Fruit fly (Drosophila melanogaster) whole organism, embryonic: ENCODE data around the gene CG42784.

Experiments used
- CG10209 ChIP-seq: fragments of 200-800 bp; sonication (Bioruptor generic); optimal IDR thresholded peaks from 3 replicates; lab custom pipeline; 2017; ENCODE audit warnings: missing biosample characterization, mild to moderate bottlenecking, missing genetic modification characterization, missing genetic modification reagents
- CG10366 ChIP-seq: fragments of 200-800 bp; sonication (Bioruptor generic); IDR thresholded peaks from 2 replicates; pipeline ENCODE4 v1.3.6; 2022; ENCODE audit warnings: missing biosample characterization, missing genetic modification characterization
- CG12071 ChIP-seq: fragments of 200-800 bp; sonication (Bioruptor generic); optimal IDR thresholded peaks from 3 replicates; lab custom pipeline; 2018; ENCODE audit warnings: missing biosample characterization, mild to moderate bottlenecking, missing genetic modification characterization
- CG12659 ChIP-seq: fragments of 200-800 bp; sonication (Bioruptor generic); optimal IDR thresholded peaks from 3 replicates; lab custom pipeline; 2017; ENCODE audit warnings: mild to moderate bottlenecking, missing biosample characterization, missing genetic modification reagents, missing genetic modification characterization
- CG13296 ChIP-seq: fragments of 200-800 bp; sonication (Bioruptor generic); optimal IDR thresholded peaks from 3 replicates; lab custom pipeline; 2018; ENCODE audit warnings: missing biosample characterization, mild to moderate bottlenecking, missing genetic modification characterization
- CG14710 ChIP-seq: fragments of 200-800 bp; sonication (Bioruptor generic); optimal IDR thresholded peaks from 3 replicates; lab custom pipeline; 2019; ENCODE audit warnings: missing biosample characterization, mild to moderate bottlenecking, missing genetic modification characterization, moderate library complexity
- CG15269 ChIP-seq: fragments of 200-800 bp; sonication (Bioruptor generic); optimal IDR thresholded peaks from 2 replicates; lab custom pipeline; 2018; ENCODE audit warnings: missing biosample characterization, mild to moderate bottlenecking, missing genetic modification characterization, moderate library complexity
- CG1603 ChIP-seq: fragments of 200-800 bp; sonication (Bioruptor generic); optimal IDR thresholded peaks from 2 replicates; lab custom pipeline; 2019; ENCODE audit warnings: missing biosample characterization, mild to moderate bottlenecking, missing genetic modification characterization, moderate library complexity
- CG2678 ChIP-seq: fragments of 200-800 bp; sonication (Bioruptor generic); optimal IDR thresholded peaks from 3 replicates; lab custom pipeline; 2019; ENCODE audit warnings: missing biosample characterization, mild to moderate bottlenecking, missing genetic modification characterization, moderate library complexity
- CG3281 ChIP-seq: fragments of 200-800 bp; sonication (Bioruptor generic); optimal IDR thresholded peaks from 3 replicates; lab custom pipeline; 2017; ENCODE audit warnings: missing biosample characterization, mild to moderate bottlenecking, missing genetic modification characterization
- CG34376 ChIP-seq: fragments of 200-800 bp; sonication (Bioruptor generic); optimal IDR thresholded peaks from 2 replicates; lab custom pipeline; 2018; ENCODE audit warnings: missing biosample characterization, mild to moderate bottlenecking, missing genetic modification characterization
- CG3838 ChIP-seq: fragments of 200-800 bp; sonication (Bioruptor generic); optimal IDR thresholded peaks from 3 replicates; lab custom pipeline; 2016; ENCODE audit warnings: missing biosample characterization, missing genetic modification characterization
- CG3995 ChIP-seq: fragments of 200-800 bp; sonication (Bioruptor generic); optimal IDR thresholded peaks from 3 replicates; lab custom pipeline; 2016; ENCODE audit warnings: missing biosample characterization, missing genetic modification characterization
- CG4404 ChIP-seq: fragments of 200-800 bp; sonication (Bioruptor generic); IDR thresholded peaks from 2 replicates; pipeline ENCODE4 v1.3.6; 2022; ENCODE audit warnings: missing biosample characterization, missing genetic modification characterization
- CG4707 ChIP-seq: fragments of 200-800 bp; sonication (Bioruptor generic); optimal IDR thresholded peaks from 2 replicates; lab custom pipeline; 2018; ENCODE audit warnings: missing biosample characterization, mild to moderate bottlenecking, missing genetic modification characterization, moderate library complexity
- CG7987 ChIP-seq: fragments of 200-800 bp; sonication (Bioruptor generic); optimal IDR thresholded peaks from 2 replicates; lab custom pipeline; 2018; ENCODE audit warnings: missing biosample characterization, mild to moderate bottlenecking, missing genetic modification characterization, moderate library complexity
- CG9932 ChIP-seq: fragments of 200-800 bp; sonication (Bioruptor generic); IDR thresholded peaks from 2 replicates; pipeline ENCODE4 v1.3.6; 2022; ENCODE audit warnings: missing biosample characterization, missing genetic modification characterization
- Chrac-16 ChIP-seq: fragments of 200-800 bp; sonication (Bioruptor generic); optimal IDR thresholded peaks from 3 replicates; lab custom pipeline; 2016; ENCODE audit warnings: missing biosample characterization, missing genetic modification characterization
- E2f1 ChIP-seq: fragments of 200-800 bp; sonication (Bioruptor generic); IDR thresholded peaks from 2 replicates; pipeline ENCODE4 v1.3.6; 2022; ENCODE audit warnings: missing biosample characterization, missing genetic modification characterization
- Eip74EF ChIP-seq, 2 experiments: fragments of 200-800 bp in 1 of 2; fragments of >200 bp in 1 of 2; sonication (Bioruptor generic) in 1 of 2; optimal IDR thresholded peaks; 2 replicates each; lab custom pipeline; 2017 to 2019; ENCODE audit warnings: missing biosample characterization in 2 of 2, missing genetic modification characterization in 2 of 2, mild to moderate bottlenecking in 1 of 2, moderate library complexity in 1 of 2
- Hand ChIP-seq: fragments of 200-800 bp; sonication (Bioruptor generic); optimal IDR thresholded peaks from 2 replicates; lab custom pipeline; 2017; ENCODE audit warnings: mild to moderate bottlenecking, missing biosample characterization, missing genetic modification reagents, missing genetic modification characterization
- NK7.1 ChIP-seq: fragments of 200-800 bp; sonication (Bioruptor generic); optimal IDR thresholded peaks from 3 replicates; lab custom pipeline; 2016; ENCODE audit warnings: missing biosample characterization, missing genetic modification characterization
- Nf-YB ChIP-seq: fragments of 200-800 bp; sonication (Bioruptor generic); optimal IDR thresholded peaks from 3 replicates; lab custom pipeline; 2019; ENCODE audit warnings: missing biosample characterization, mild to moderate bottlenecking, missing genetic modification characterization, moderate library complexity
- ato ChIP-seq: fragments of 200-800 bp; sonication (Bioruptor generic); IDR thresholded peaks from 2 replicates; pipeline ENCODE4 v1.3.6; 2022; ENCODE audit warnings: missing biosample characterization, missing genetic modification characterization; ENCODE audit not compliant: partially characterized antibody
- bab2 ChIP-seq: fragments of 200-800 bp; sonication (Bioruptor generic); optimal IDR thresholded peaks from 2 replicates; lab custom pipeline; 2016; ENCODE audit warnings: missing biosample characterization, missing genetic modification characterization
- bigmax ChIP-seq: fragments of 200-800 bp; sonication (Bioruptor generic); optimal IDR thresholded peaks from 2 replicates; lab custom pipeline; 2018; ENCODE audit warnings: missing biosample characterization, mild to moderate bottlenecking, missing genetic modification characterization
- danr ChIP-seq: fragments of 200-800 bp; sonication (Bioruptor generic); IDR thresholded peaks from 2 replicates; pipeline ENCODE4 v1.3.6; 2022; ENCODE audit warnings: missing biosample characterization, missing genetic modification characterization
- eyg ChIP-seq: fragments of 200-800 bp; sonication (Bioruptor generic); optimal IDR thresholded peaks from 3 replicates; lab custom pipeline; 2016; ENCODE audit warnings: missing biosample characterization, missing genetic modification characterization
- ftz-f1 ChIP-seq: fragments of 200-800 bp; sonication (Bioruptor generic); optimal IDR thresholded peaks from 2 replicates; lab custom pipeline; 2016; ENCODE audit warnings: missing biosample characterization, missing genetic modification characterization
- gcm ChIP-seq: fragments of 200-800 bp; sonication (Bioruptor generic); optimal IDR thresholded peaks from 2 replicates; lab custom pipeline; 2019; ENCODE audit warnings: missing biosample characterization, mild to moderate bottlenecking, missing genetic modification characterization, moderate library complexity
- gem ChIP-seq: fragments of 200-800 bp; sonication (Bioruptor generic); optimal IDR thresholded peaks from 2 replicates; lab custom pipeline; 2019; ENCODE audit warnings: missing biosample characterization, mild to moderate bottlenecking, missing genetic modification characterization, moderate library complexity
- hth ChIP-seq: fragments of >200 bp; optimal IDR thresholded peaks from 2 replicates; lab custom pipeline; 2017; ENCODE audit warnings: inconsistent platforms
- lilli ChIP-seq: fragments of 200-800 bp; sonication (Bioruptor generic); optimal IDR thresholded peaks from 3 replicates; lab custom pipeline; 2016; ENCODE audit warnings: missing biosample characterization, missing genetic modification characterization
- oc ChIP-seq: fragments of 200-800 bp; sonication (Bioruptor generic); optimal IDR thresholded peaks from 2 replicates; lab custom pipeline; 2018; ENCODE audit warnings: missing biosample characterization, mild to moderate bottlenecking, missing genetic modification characterization, moderate library complexity
- otp ChIP-seq: fragments of 200-800 bp; sonication (Bioruptor generic); IDR thresholded peaks from 3 replicates; pipeline ENCODE4, ENCODE4 v1.3.6; 2022; ENCODE audit warnings: missing biosample characterization, missing genetic modification characterization
- peb ChIP-seq: fragments of 200-800 bp; sonication (Bioruptor generic); IDR thresholded peaks from 2 replicates; pipeline ENCODE4 v1.3.6; 2022; ENCODE audit warnings: missing biosample characterization, missing genetic modification characterization
- phol ChIP-seq: fragments of 200-800 bp; sonication (Bioruptor generic); optimal IDR thresholded peaks from 3 replicates; lab custom pipeline; 2018; ENCODE audit warnings: missing biosample characterization, mild to moderate bottlenecking, missing genetic modification characterization, moderate library complexity
- rib ChIP-seq: fragments of 200-800 bp; sonication (Bioruptor generic); IDR thresholded peaks from 2 replicates; pipeline ENCODE4 v1.3.6; 2022; ENCODE audit warnings: missing biosample characterization, missing genetic modification characterization
- shn ChIP-seq: fragments of 200-800 bp; sonication (Bioruptor generic); optimal IDR thresholded peaks from 3 replicates; lab custom pipeline; 2016; ENCODE audit warnings: missing biosample characterization, missing genetic modification characterization
- sob ChIP-seq: fragments of 200-800 bp; sonication (Bioruptor generic); IDR thresholded peaks from 2 replicates; pipeline ENCODE4 v1.3.6; 2022; ENCODE audit warnings: missing biosample characterization, missing genetic modification characterization
- tgo ChIP-seq: fragments of 200-800 bp; sonication (Bioruptor generic); IDR thresholded peaks from 3 replicates; pipeline ENCODE4 v1.3.6; 2022; ENCODE audit warnings: missing biosample characterization, missing genetic modification characterization
- zf30C ChIP-seq: fragments of 200-800 bp; sonication (Bioruptor generic); optimal IDR thresholded peaks from 3 replicates; lab custom pipeline; 2018; ENCODE audit warnings: missing biosample characterization, mild to moderate bottlenecking, missing genetic modification characterization

CG42784 gene

DNA sequence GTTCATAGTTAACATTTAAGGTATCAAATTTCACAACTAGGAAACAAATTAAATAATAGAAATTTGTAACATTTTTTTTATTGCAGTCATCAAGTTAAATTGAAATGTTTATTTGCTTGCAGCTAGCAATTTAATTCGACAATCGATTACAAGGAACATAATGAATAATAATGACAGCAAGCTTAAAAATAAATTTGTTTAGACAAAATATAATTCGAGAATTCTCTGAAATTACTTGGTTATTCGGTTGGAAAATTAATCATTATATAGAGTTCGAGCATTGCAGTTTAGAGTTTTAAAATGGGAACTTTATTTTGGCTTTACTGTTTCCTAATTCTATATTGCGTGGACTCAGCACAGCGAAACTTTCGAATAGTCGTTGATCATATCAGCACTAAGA, 115.5 kb downstream of the CG42784 start, which contains the start of gene CG33643:
CG33643 (plus strand) TSS at position 301 of the 400 bp plus-strand sequence.
- TF ChIP-seq sob (GFP tag; lab: Robert Waterston, UW): no peak
- no peak for TF ChIP-seq CG4404
- TF ChIP-seq NK7.1 (GFP tag; lab: Kevin White, UChicago): no peak
- TF ChIP-seq CG12659 (GFP tag; lab: Kevin White, UChicago): no peak
- no peak for TF ChIP-seq Eip74EF (GFP tag; optimal IDR thresholded peaks at IDR 0.05; lab: Kevin White, UChicago)
- TF ChIP-seq bigmax (GFP tag; lab: Kevin White, UChicago): no peak
- TF ChIP-seq ftz-f1 (GFP tag; lab: Kevin White, UChicago): no peak
- TF ChIP-seq zf30C (GFP tag; lab: Kevin White, UChicago): no peak
- no peak for TF ChIP-seq CG3995 (GFP tag; lab: Kevin White, UChicago)
- no peak for TF ChIP-seq CG7987
- TF ChIP-seq CG4707 (GFP tag; lab: Kevin White, UChicago): no peak
- TF ChIP-seq CG2678: no peak

dm6 chr2L:13531785-13532184, 116.6 kb downstream of the CG42784 start, which contains the start of gene CG33644:
Gene CG33644 (plus strand): TSS chr2L:13532085.
- TF ChIP-seq gem (tag; lab: Kevin White, UChicago) (no peak), CG2678 (no peak), eyg (no peak), oc (tag; lab: Kevin White, UChicago) (no peak), CG34376 (GFP tag; lab: Kevin White, UChicago) (no peak), gcm (no peak), CG4707 (GFP tag; lab: Kevin White, UChicago) (no peak), danr (no peak), shn (GFP tag; lab: Kevin White, UChicago) (no peak), CG15269 (tag; lab: Kevin White, UChicago) (no peak), Nf-YB (GFP tag; lab: Kevin White, UChicago) (no peak), otp (GFP tag; lab: Robert Waterston, UW) (no peak), Chrac-16 (GFP tag; lab: Kevin White, UChicago) (no peak), ato (GFP tag; lab: Robert Waterston, UW) (no peak), bab2 (no peak), phol (tag; lab: Kevin White, UChicago) (no peak), CG10209 (no peak)

dm6 chr2L:13532524-13532923, 117.3 kb downstream of the CG42784 start, which contains the start of gene CG33645:
Gene CG33645 (plus strand): TSS chr2L:13532824.
- TF ChIP-seq peb (GFP tag; lab: Robert Waterston, UW) (no peak), CG15269 (tag; lab: Kevin White, UChicago) (no peak), rib (GFP tag; lab: Robert Waterston, UW) (no peak), E2f1 (no peak), gcm (no peak), CG1603 (tag; lab: Kevin White, UChicago) (no peak), Hand (GFP tag; lab: Kevin White, UChicago) (no peak), CG14710 (tag; lab: Kevin White, UChicago) (no peak), lilli (GFP tag; lab: Kevin White, UChicago) (no peak), CG9932 (GFP tag; lab: Robert Waterston, UW) (no peak), CG13296 (no peak), tgo (GFP tag; lab: Robert Waterston, UW) (no peak), hth (lab: Kevin White, UChicago) (no peak), CG10366 (no peak), CG3281 (GFP tag; lab: Kevin White, UChicago) (no peak), CG12071 (no peak), CG3838 (no peak)
